Fruit fly (Drosophila melanogaster): ENCODE data around the gene CG7362.
A peak's percentile ranks its signal among the peaks of the same experiment; 100 is the strongest.

dm6 chr3R:14714904-14715588, 39.2 kb downstream of the CG7362 start:
- peak; percentile 56 for TF ChIP-seq CG13204 (GFP tag; optimal IDR thresholded peaks at IDR 0.05)
- peak; percentile 96 for TF ChIP-seq fd96Ca (GFP tag; IDR thresholded peaks at IDR 0.05)
- TF ChIP-seq CG8301 (tag; optimal IDR thresholded peaks at IDR 0.05) = peak; percentile 98
- peak; percentile 88 for TF ChIP-seq CG15710 (tag; optimal IDR thresholded peaks at IDR 0.05)

Measured in whole organism, pupa.